Worm (Caenorhabditis elegans) whole organism, L1 larva: ENCODE results near the gene C25G4.3.

Experiments
- C34B4.2 ChIP-seq: sonication (generic microtip); optimal IDR thresholded peaks from 2 replicates; lab custom pipeline; 2017; ENCODE audit warnings: mild to moderate bottlenecking, missing genetic modification characterization, missing compliant biosample characterization
- aha-1 ChIP-seq: fragments of 150-350 bp; optimal IDR thresholded peaks from 2 replicates; lab custom pipeline; 2014; ENCODE audit warnings: missing biosample characterization, missing genetic modification characterization
- aly-2 ChIP-seq: fragments of 150-350 bp; optimal IDR thresholded peaks from 2 replicates; lab custom pipeline; 2014; ENCODE audit warnings: missing biosample characterization, missing genetic modification characterization
- ama-1 ChIP-seq: fragments of 150-350 bp; optimal IDR thresholded peaks from 2 replicates; lab custom pipeline; 2014
- ceh-63 ChIP-seq: fragments of 200-800 bp; sonication (Bioruptor generic); optimal IDR thresholded peaks from 2 replicates; lab custom pipeline; 2018; ENCODE audit warnings: mild to moderate bottlenecking, missing genetic modification characterization, missing compliant biosample characterization
- ceh-82 ChIP-seq, 3 experiments: fragments of 150-350 bp in 1 of 3; sonication (generic microtip) in 2 of 3; optimal IDR thresholded peaks; 2 replicates each; lab custom pipeline; 2014 to 2017; ENCODE audit warnings: missing biosample characterization in 3 of 3, missing genetic modification characterization in 3 of 3
- ceh-88 ChIP-seq: fragments of 200-800 bp; sonication (Bioruptor generic); IDR thresholded peaks from 2 replicates; pipeline ENCODE4 v1.3.6; 2022; ENCODE audit warnings: missing genetic modification characterization, missing compliant biosample characterization
- ceh-90 ChIP-seq: sonication (generic microtip); optimal IDR thresholded peaks from 2 replicates; lab custom pipeline; 2016; ENCODE audit warnings: missing genetic modification characterization, missing compliant biosample characterization
- dsc-1 ChIP-seq: sonication (generic microtip); optimal IDR thresholded peaks from 2 replicates; lab custom pipeline; 2016; ENCODE audit warnings: mild to moderate bottlenecking, missing genetic modification characterization, missing compliant biosample characterization
- efl-1 ChIP-seq, 4 experiments: fragments of 150-350 bp; optimal IDR thresholded peaks in 3 of 4; peaks in 1 of 4; 1 replicate in 1 of 4; 2 replicates in 3 of 4; lab custom pipeline; 2014; ENCODE audit warnings: missing biosample characterization in 2 of 4, missing genetic modification characterization in 2 of 4, missing genetic modification reagents in 2 of 4
- egl-13 ChIP-seq: sonication (generic microtip); optimal IDR thresholded peaks from 2 replicates; lab custom pipeline; 2016; ENCODE audit warnings: missing genotype, missing genetic modification reagents, missing genetic modification characterization, missing compliant biosample characterization
- elt-3 ChIP-seq, 6 experiments: fragments of 150-350 bp in 1 of 6; sonication (generic microtip); optimal IDR thresholded peaks; 2 replicates each; lab custom pipeline; 2017 to 2018; ENCODE audit warnings: missing biosample characterization in 6 of 6, missing genetic modification characterization in 6 of 6, inconsistent platforms in 1 of 6
- ets-5 ChIP-seq: fragments of 200-800 bp; sonication (Bioruptor generic); IDR thresholded peaks from 2 replicates; pipeline ENCODE4 v1.3.6; 2022; ENCODE audit warnings: missing genetic modification characterization, missing compliant biosample characterization
- fkh-10 ChIP-seq: sonication (generic microtip); optimal IDR thresholded peaks from 2 replicates; lab custom pipeline; 2017; ENCODE audit warnings: missing biosample characterization, missing genetic modification reagents, missing genetic modification characterization
- fos-1 ChIP-seq: fragments of 150-350 bp; optimal IDR thresholded peaks from 2 replicates; lab custom pipeline; 2014; ENCODE audit warnings: missing biosample characterization, missing genetic modification characterization
- grh-1 ChIP-seq: fragments of 200-800 bp; sonication (Bioruptor generic); IDR thresholded peaks from 2 replicates; pipeline ENCODE4 v1.3.6; 2022; ENCODE audit warnings: missing genetic modification reagents, missing genetic modification characterization, missing compliant biosample characterization
- hlh-17 ChIP-seq: fragments of 200-800 bp; sonication (Bioruptor generic); optimal IDR thresholded peaks from 2 replicates; lab custom pipeline; 2018; ENCODE audit warnings: missing genetic modification characterization, mild to moderate bottlenecking, missing compliant biosample characterization, moderate library complexity, borderline replicate concordance
- hlh-4 ChIP-seq: sonication (generic microtip); optimal IDR thresholded peaks from 2 replicates; lab custom pipeline; 2016; ENCODE audit warnings: mild to moderate bottlenecking, missing genetic modification characterization, missing compliant biosample characterization
- irx-1 ChIP-seq: sonication (generic microtip); optimal IDR thresholded peaks from 2 replicates; lab custom pipeline; 2016; ENCODE audit warnings: missing genetic modification characterization, missing compliant biosample characterization
- jun-1 ChIP-seq: fragments of 150-350 bp; optimal IDR thresholded peaks from 2 replicates; lab custom pipeline; 2014; ENCODE audit warnings: missing biosample characterization, missing genetic modification reagents, missing genetic modification characterization
- lin-13 ChIP-seq: fragments of 150-350 bp; optimal IDR thresholded peaks from 2 replicates; lab custom pipeline; 2014; ENCODE audit warnings: missing biosample characterization, missing genetic modification reagents, missing genetic modification characterization
- lin-35 ChIP-seq, 2 experiments: fragments of 150-350 bp; optimal IDR thresholded peaks; 2 replicates each; lab custom pipeline; 2014; ENCODE audit warnings: missing biosample characterization in 2 of 2, missing genetic modification characterization in 2 of 2, missing genetic modification reagents in 2 of 2
- lin-39 ChIP-seq: fragments of 150-350 bp; optimal IDR thresholded peaks from 2 replicates; lab custom pipeline; 2014; ENCODE audit warnings: missing biosample characterization, missing genetic modification reagents, missing genetic modification characterization
- mep-1 ChIP-seq: fragments of 150-350 bp; optimal IDR thresholded peaks from 2 replicates; lab custom pipeline; 2014; ENCODE audit warnings: missing biosample characterization, missing genetic modification characterization
- nhr-11 ChIP-seq: fragments of 150-350 bp; optimal IDR thresholded peaks from 2 replicates; lab custom pipeline; 2014; ENCODE audit warnings: missing biosample characterization, missing genetic modification characterization
- nhr-12 ChIP-seq: sonication (generic microtip); optimal IDR thresholded peaks from 2 replicates; lab custom pipeline; 2017; ENCODE audit warnings: missing biosample characterization, missing genetic modification characterization
- nhr-19 ChIP-seq: fragments of 200-800 bp; sonication (Bioruptor generic); conservative IDR thresholded peaks from 2 replicates; pipeline ENCODE4 v1.3.6; 2022; ENCODE audit warnings: missing genetic modification characterization, missing compliant biosample characterization
- nhr-28 ChIP-seq: fragments of 150-350 bp; optimal IDR thresholded peaks from 2 replicates; lab custom pipeline; 2014; ENCODE audit warnings: missing biosample characterization, missing genetic modification characterization
- nhr-47 ChIP-seq: sonication (generic microtip); optimal IDR thresholded peaks from 2 replicates; lab custom pipeline; 2016; ENCODE audit warnings: mild to moderate bottlenecking, missing genetic modification characterization, moderate library complexity, missing compliant biosample characterization
- nhr-76 ChIP-seq: sonication (generic microtip); optimal IDR thresholded peaks from 2 replicates; lab custom pipeline; 2017; ENCODE audit warnings: missing biosample characterization, missing genetic modification characterization
- nhr-77 ChIP-seq: fragments of 150-350 bp; optimal IDR thresholded peaks from 2 replicates; lab custom pipeline; 2014; ENCODE audit warnings: missing biosample characterization, missing genetic modification characterization
- nhr-85 ChIP-seq: sonication (generic microtip); peaks from one replicate; lab custom pipeline; 2016; ENCODE audit warnings: missing genetic modification characterization, inconsistent platforms, missing compliant biosample characterization
- pag-3 ChIP-seq: sonication (generic microtip); optimal IDR thresholded peaks from 2 replicates; lab custom pipeline; 2017; ENCODE audit warnings: missing genetic modification characterization, mild to moderate bottlenecking, missing compliant biosample characterization, antibody characterized with exemption, borderline replicate concordance; ENCODE audit not compliant: insufficient read depth
- pax-3 ChIP-seq: fragments of 200-800 bp; sonication (Bioruptor generic); optimal IDR thresholded peaks from 2 replicates; lab custom pipeline; 2018; ENCODE audit warnings: mild to moderate bottlenecking, missing genetic modification characterization, moderate library complexity, missing compliant biosample characterization
- rnt-1 ChIP-seq: sonication (generic microtip); optimal IDR thresholded peaks from 2 replicates; lab custom pipeline; 2016; ENCODE audit warnings: mild to moderate bottlenecking, missing genetic modification characterization, moderate library complexity, missing compliant biosample characterization
- skn-1 ChIP-seq: fragments of 150-350 bp; optimal IDR thresholded peaks from 2 replicates; lab custom pipeline; 2014; ENCODE audit warnings: missing biosample characterization, missing genetic modification characterization
- snu-23 ChIP-seq: sonication (generic microtip); optimal IDR thresholded peaks from 2 replicates; lab custom pipeline; 2016; ENCODE audit warnings: missing genetic modification characterization, missing compliant biosample characterization
- sox-4 ChIP-seq: sonication (generic microtip); optimal IDR thresholded peaks from 2 replicates; lab custom pipeline; 2016; ENCODE audit warnings: missing genetic modification characterization, missing compliant biosample characterization
- sptf-1 ChIP-seq: fragments of 150-350 bp; optimal IDR thresholded peaks from 2 replicates; lab custom pipeline; 2014; ENCODE audit warnings: missing biosample characterization, missing genetic modification characterization
- swsn-7 ChIP-seq: sonication (generic microtip); optimal IDR thresholded peaks from 2 replicates; lab custom pipeline; 2016; ENCODE audit warnings: missing genetic modification characterization, missing compliant biosample characterization
- tlp-1 ChIP-seq: fragments of 150-350 bp; optimal IDR thresholded peaks from 2 replicates; lab custom pipeline; 2014; ENCODE audit warnings: missing biosample characterization, missing genetic modification characterization
- unc-86 ChIP-seq: sonication (generic microtip); optimal IDR thresholded peaks from 2 replicates; lab custom pipeline; 2016; ENCODE audit warnings: missing genetic modification characterization, missing compliant biosample characterization
- unc-98 ChIP-seq: fragments of 200-800 bp; sonication (Bioruptor generic); IDR thresholded peaks from 2 replicates; pipeline ENCODE4 v1.3.6; 2022; ENCODE audit warnings: missing genetic modification characterization, missing compliant biosample characterization
- vab-15 ChIP-seq: sonication (generic microtip); optimal IDR thresholded peaks from 2 replicates; lab custom pipeline; 2017; ENCODE audit warnings: missing genotype, mild to moderate bottlenecking, missing genetic modification characterization, missing compliant biosample characterization
- ztf-4 ChIP-seq: fragments of 150-350 bp; optimal IDR thresholded peaks from 2 replicates; lab custom pipeline; 2014; ENCODE audit warnings: missing biosample characterization, missing genetic modification characterization

C25G4.3 gene

DNA sequence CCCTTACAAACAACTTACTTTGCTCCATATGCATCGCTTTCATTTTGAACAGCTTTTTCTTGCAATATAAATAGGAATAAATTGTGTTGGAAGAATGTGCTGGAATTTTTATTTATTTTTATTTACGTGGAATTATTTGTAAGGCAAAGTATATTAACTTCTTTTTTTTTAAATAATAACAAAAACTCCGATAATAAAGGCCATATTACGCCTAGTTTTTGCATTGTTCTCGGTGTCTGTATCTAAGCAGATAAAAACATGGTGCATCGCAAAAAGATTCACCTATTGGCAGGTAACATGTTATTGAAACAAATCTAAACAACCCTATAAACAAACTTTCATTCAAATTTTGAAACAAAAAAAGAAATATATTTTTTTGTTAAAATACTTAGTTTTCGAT, 17.7 kb upstream of the C25G4.3 start, which contains the start of gene C25G4.8:
Gene C25G4.8 (minus strand): TSS at position 101 of the 400 bp plus-strand sequence.
- TF ChIP-seq tlp-1 (tag; lab: Kevin White, UChicago) (no peak), sox-4 (no peak), elt-3 (tag; optimal IDR thresholded peaks at IDR 0.05; lab: Kevin White, UChicago) (no peak), sptf-1 (tag; lab: Kevin White, UChicago) (no peak), jun-1 (tag; lab: Kevin White, UChicago) (no peak), grh-1 (GFP tag; lab: Robert Waterston, UW) (no peak), nhr-19 (GFP tag; lab: Robert Waterston, UW) (no peak), ama-1 (no peak), nhr-12 (tag; lab: Kevin White, UChicago) (no peak), egl-13 (no peak)

DNA sequence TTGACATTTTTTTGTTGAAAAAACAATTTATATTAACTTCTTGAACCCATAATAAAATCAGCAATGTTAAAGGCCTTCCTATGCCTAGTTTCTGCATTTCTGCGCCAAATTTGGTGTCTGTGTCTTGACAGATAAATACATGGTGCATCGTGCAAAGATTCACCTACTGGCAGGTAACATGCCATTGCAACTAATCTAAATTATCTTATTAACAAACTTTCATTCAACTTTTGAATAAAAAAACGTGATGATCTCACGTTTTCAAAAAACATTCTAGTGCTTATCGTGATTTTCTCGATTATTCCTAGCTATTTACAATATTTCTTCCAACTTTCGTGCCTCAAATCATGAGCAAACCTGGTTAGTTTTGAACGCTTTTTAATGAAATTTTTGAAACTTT, 10.9 kb upstream of the C25G4.3 start, which contains the start of gene C25G4.7:
Gene C25G4.7 (plus strand): TSS at position 301 of the 400 bp plus-strand sequence.
- TF ChIP-seq sptf-1 (tag; lab: Kevin White, UChicago) = no peak
- no peak for TF ChIP-seq lin-39
- no peak for TF ChIP-seq ets-5 (GFP tag; lab: Robert Waterston, UW)
- TF ChIP-seq ceh-82 (tag; optimal IDR thresholded peaks at IDR 0.05; lab: Kevin White, UChicago) = no peak
- no peak for TF ChIP-seq hlh-17 (GFP tag; lab: Kevin White, UChicago)

DNA sequence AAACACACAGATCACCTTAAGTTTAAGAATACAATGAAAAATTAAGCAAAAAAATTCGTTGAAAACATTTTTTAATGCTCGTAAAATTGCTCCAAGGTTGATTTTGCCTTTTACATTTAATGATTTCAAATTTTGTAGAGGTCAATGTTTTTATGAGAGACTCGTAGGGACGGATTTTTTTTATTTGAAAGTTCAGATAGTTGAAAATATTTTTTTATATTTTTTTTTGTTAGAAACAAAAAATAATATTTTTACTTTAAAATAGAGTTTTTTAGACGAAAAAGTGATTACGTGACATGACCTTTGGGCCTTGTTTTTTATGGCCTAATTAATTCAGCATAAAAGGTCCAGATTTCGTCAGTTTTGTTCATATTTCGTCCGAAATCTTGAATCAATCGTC, 9.1 kb upstream of the C25G4.3 start, which contains the start of gene smz-1:
Gene smz-1 (plus strand): TSS at position 301 of the 400 bp plus-strand sequence.
- TF ChIP-seq pax-3 (tag; lab: Kevin White, UChicago) (no peak), fkh-10 (GFP tag; lab: Kevin White, UChicago) (no peak), nhr-28 (tag; lab: Kevin White, UChicago) (no peak), ceh-90 (no peak), egl-13 (no peak), nhr-12 (tag; lab: Kevin White, UChicago) (no peak), nhr-77 (tag; lab: Kevin White, UChicago) (no peak), nhr-11 (tag; lab: Kevin White, UChicago) (no peak), skn-1 (tag; lab: Kevin White, UChicago) (no peak), unc-98 (GFP tag; lab: Robert Waterston, UW) (no peak)

DNA sequence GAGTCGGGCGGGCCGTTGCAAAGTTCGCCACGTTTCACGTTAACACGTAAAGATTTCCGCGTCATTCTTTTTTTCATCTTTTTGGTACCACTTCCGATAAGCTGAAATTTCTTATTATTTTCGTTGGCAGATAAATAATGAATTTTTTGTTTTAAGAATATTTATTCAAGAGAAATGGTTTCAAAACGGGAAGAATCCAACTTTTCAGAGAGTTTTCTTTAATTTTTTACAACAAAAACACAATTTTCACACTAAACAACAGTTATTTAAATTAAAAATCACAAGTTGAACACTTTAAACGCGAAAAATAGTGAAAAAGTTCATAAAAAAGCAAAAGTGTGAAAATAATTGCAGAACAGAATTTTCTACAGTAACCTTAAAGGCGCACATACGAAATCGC, 8.4 kb upstream of the C25G4.3 start, which contains the start of gene spe-44:
Gene spe-44 (minus strand): TSS at position 101 of the 400 bp plus-strand sequence.
- TF ChIP-seq hlh-4 (tag; lab: Kevin White, UChicago) (no peak), C34B4.2 (tag; lab: Kevin White, UChicago) (no peak), dsc-1 (no peak), pag-3 (no peak), nhr-85 (tag; lab: Kevin White, UChicago) (no peak), lin-13 (no peak)
- TF ChIP-seq, all 84 proteins: peak for 0

- TF ChIP-seq aha-1 (tag; lab: Kevin White, UChicago) = no peak
- TF ChIP-seq nhr-76 (tag; lab: Kevin White, UChicago) = no peak
- TF ChIP-seq efl-1 (optimal IDR thresholded peaks at IDR 0.05; lab: Kevin White, UChicago) = peak; percentile 73 to 77
- TF ChIP-seq efl-1 (GFP tag; optimal IDR thresholded peaks at IDR 0.05 in 1 of 2; lab: Kevin White, UChicago) = peak; percentile 58 to 92
- no peak for TF ChIP-seq pag-3
- TF ChIP-seq snu-23 (GFP tag; lab: Kevin White, UChicago) = peak; percentile 60
- no peak for TF ChIP-seq ceh-90
- no peak for TF ChIP-seq ceh-63 (GFP tag; lab: Kevin White, UChicago)
- TF ChIP-seq ceh-88 (GFP tag; lab: Robert Waterston, UW) = no peak
- TF ChIP-seq mep-1 (tag; lab: Kevin White, UChicago) = no peak
- no peak for TF ChIP-seq nhr-11 (tag; lab: Kevin White, UChicago)
- no peak for TF ChIP-seq nhr-47 (tag; lab: Kevin White, UChicago)
- TF ChIP-seq swsn-7 (tag; lab: Kevin White, UChicago) = peak; percentile 26
- TF ChIP-seq ztf-4 (tag; lab: Kevin White, UChicago) = no peak
- no peak for TF ChIP-seq unc-86 (tag; lab: Kevin White, UChicago)
- TF ChIP-seq aly-2 (tag; lab: Kevin White, UChicago) = peak; percentile 8
- TF ChIP-seq rnt-1 (tag; lab: Kevin White, UChicago) = peak; percentile 22
- no peak for TF ChIP-seq fos-1 (tag; lab: Kevin White, UChicago)
- no peak for TF ChIP-seq vab-15 (tag; lab: Kevin White, UChicago)
- TF ChIP-seq lin-39 = no peak
- TF ChIP-seq lin-13 = peak; percentile 7
- no peak for TF ChIP-seq irx-1 (tag; lab: Kevin White, UChicago)
- TF ChIP-seq lin-35 (GFP tag; optimal IDR thresholded peaks at IDR 0.05; lab: Kevin White, UChicago) = peak; percentile 57 to 79
Observed at ce11 chrIV:12451225-12451831, 5.6 kb upstream of the C25G4.3 start, which contains the start of gene dpy-26. Gene dpy-26, minus strand, starts transcription at chrIV:12451335.
